Fruit fly (Drosophila melanogaster) whole organism: ENCODE results near the gene LysB.

Source experiments
- CG8478 ChIP-seq: fragments of >200 bp; optimal IDR thresholded peaks from 2 replicates; lab custom pipeline; 2018; ENCODE audit warnings: inconsistent platforms
- Dll ChIP-seq: fragments of >200 bp; optimal IDR thresholded peaks from 2 replicates; lab custom pipeline; 2017
- EcR ChIP-seq, 2 experiments: fragments of >200 bp; optimal IDR thresholded peaks; 2 replicates each; lab custom pipeline; 2017; ENCODE audit warnings: missing biosample characterization in 2 of 2, missing genetic modification characterization in 2 of 2, missing genetic modification reagents in 2 of 2
- pan ChIP-seq: fragments of >200 bp; optimal IDR thresholded peaks from 2 replicates; lab custom pipeline; 2017
- psq ChIP-seq: fragments of >200 bp; optimal IDR thresholded peaks from 2 replicates; lab custom pipeline; 2017
- usp ChIP-seq: fragments of >200 bp; optimal IDR thresholded peaks from 2 replicates; lab custom pipeline; 2017; ENCODE audit warnings: missing biosample characterization, missing genetic modification characterization, mixed read lengths

The LysB gene

DNA sequence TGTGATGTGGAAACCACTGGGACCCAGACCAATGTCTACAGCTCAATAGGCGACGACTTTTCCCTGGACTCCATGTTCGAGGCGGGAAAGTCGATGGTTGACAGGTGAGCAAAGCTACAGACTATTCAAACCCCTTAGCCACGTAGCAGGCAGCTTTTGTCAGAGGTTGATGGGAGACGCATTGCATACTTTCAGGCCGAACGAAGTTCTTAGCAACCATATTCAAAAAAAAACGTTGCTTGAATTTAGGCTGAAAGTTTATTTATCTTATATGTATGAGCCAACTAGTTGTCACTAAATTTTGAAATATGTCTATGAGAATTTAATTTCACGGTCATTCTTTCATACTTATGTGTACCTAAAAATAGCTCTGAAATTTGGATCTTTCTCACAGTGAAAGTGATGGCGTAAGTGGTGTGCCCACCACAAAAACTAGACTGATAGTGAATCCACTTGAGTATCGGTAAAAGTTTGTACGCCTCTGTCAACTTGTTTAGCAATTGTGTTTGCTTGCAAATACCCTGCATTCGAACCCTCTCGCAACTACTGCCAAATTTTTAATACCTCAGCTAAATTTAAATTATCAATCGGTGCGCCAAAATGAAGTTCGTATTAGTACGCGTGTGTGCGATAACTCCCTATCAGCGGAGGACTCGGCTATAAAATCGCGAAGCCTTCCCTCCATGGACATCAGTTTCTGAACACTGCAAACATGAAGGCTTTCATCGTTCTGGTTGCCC is at the start of gene LysB:
Gene LysB, plus strand, starts transcription at position 690 of the 740 bp plus-strand sequence.
- TF ChIP-seq EcR (GFP tag; optimal IDR thresholded peaks at IDR 0.05; lab: Kevin White, UChicago) (no peak), Dll (lab: Kevin White, UChicago) (no peak), pan (lab: Kevin White, UChicago) (no peak), CG8478 (no peak), psq (lab: Kevin White, UChicago) (no peak), usp (GFP tag; lab: Kevin White, UChicago) (no peak)

DNA sequence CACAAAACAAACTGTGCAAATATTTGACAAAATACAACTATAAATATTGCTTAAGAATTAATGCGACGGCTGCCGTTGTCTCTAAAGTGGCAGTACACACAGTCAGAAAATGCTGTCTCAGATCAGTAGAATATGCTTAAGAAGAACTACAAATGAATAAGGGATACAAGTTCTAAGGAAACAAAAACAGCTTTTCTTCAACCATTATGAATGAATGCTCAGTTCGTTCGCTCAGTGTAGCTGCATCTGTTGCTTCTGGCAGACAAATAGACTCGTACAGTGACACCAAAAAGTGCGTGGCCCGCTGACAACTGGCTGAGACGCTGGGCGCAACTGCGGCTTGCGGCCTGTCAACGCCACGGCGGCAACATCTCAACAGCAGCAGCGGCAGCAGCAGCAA is 41.4 kb upstream of the LysB start:
- no peak for TF ChIP-seq usp (GFP tag; lab: Kevin White, UChicago)
- no peak for TF ChIP-seq psq (lab: Kevin White, UChicago)
- no peak for TF ChIP-seq Dll (lab: Kevin White, UChicago)
- TF ChIP-seq EcR (GFP tag; optimal IDR thresholded peaks at IDR 0.05; lab: Kevin White, UChicago), result no peak
- no peak for TF ChIP-seq CG8478
- no peak for TF ChIP-seq pan (lab: Kevin White, UChicago)

DNA sequence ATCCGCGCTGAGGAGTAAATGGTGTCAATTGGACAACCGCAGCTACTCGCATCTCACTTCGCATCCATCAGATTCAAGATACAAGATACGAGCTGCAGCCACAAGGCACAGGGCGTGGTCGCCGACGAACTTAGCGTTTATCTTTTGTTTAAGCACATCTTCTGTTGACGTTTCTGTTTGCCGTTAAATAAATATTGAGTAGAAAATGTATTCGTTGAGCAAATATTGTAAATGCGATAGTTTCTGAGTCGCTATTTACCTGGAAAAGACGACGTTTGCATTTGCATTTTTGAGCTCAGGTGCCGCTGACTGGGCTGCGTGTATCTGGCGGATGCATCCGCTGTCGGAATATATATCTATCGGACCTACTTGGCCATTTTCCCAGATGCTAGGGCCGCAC is 40.9 kb upstream of the LysB start:
- TF ChIP-seq psq (lab: Kevin White, UChicago) (no peak), EcR (GFP tag; optimal IDR thresholded peaks at IDR 0.05; lab: Kevin White, UChicago) (no peak), CG8478 (no peak), pan (lab: Kevin White, UChicago) (no peak), Dll (lab: Kevin White, UChicago) (no peak), usp (GFP tag; lab: Kevin White, UChicago) (no peak)

DNA sequence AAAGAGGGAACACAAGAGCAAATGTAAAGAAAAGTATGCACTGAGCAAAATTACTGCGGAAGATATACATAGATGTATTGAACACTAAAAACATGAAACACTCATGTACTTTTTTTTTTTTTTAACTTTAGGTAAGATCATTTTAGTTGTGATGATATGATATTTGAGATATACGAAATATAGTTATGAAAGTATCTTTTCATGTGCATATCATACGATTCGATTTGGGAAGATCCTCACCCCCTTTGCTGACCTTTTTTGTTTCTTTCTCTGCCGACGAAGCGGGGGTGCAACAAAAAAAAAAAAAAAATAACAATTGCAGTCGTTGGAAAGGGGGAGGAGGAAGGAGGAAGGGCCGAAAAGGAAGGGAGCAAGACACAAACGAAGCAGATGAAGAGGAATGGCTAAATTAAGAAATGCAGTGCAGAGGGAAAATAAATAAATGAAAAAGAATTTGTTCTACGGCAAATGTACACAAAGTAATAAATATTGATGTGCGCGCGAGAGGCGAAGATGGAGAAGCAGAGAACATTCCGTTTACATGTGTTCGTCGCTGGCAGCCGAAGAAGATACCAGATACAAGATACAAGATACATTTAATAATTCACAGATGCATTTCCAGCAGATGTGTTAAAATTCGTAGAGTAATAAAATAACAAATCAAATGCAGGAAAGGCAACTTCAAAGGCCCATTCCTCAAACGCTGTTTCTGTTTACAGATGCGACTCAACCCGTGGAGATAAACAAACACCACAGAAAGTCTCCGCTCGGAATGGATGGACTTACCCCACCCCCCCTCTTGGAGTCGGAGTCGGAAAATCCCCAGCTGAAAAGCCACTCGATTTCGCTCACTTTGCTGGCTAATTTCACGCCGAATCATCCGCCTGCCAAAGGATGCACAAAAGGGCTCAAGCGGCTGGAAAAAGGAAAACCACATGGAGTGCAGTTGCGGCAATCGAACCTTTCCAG is 39.9 kb upstream of the LysB start:
- TF ChIP-seq EcR (GFP tag; optimal IDR thresholded peaks at IDR 0.05; lab: Kevin White, UChicago) (no peak), pan (lab: Kevin White, UChicago) (no peak), usp (GFP tag; lab: Kevin White, UChicago) (no peak), psq (lab: Kevin White, UChicago) (no peak), Dll (lab: Kevin White, UChicago) (no peak), CG8478 (no peak)

DNA sequence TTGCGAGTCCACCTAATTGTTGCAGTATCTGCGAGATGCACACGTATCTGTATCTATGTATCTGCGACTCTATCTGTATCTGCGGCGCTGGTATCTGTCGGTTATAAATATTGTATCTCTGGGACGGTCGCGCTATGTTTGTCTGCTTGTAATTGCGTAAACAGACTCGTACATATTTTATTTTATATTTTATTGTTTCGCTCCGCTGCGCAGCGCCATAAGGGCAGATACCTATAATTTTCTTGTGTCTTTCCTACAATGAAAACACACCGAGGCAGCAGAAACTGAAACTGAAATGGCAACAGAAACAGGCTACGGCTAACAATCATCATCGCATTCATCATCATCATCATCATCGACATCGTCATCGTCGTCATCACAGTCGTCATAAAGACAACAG is 38.7 kb upstream of the LysB start:
- TF ChIP-seq CG8478, result no peak
- no peak for TF ChIP-seq EcR (GFP tag; optimal IDR thresholded peaks at IDR 0.05; lab: Kevin White, UChicago)
- TF ChIP-seq pan (lab: Kevin White, UChicago), result no peak
- no peak for TF ChIP-seq usp (GFP tag; lab: Kevin White, UChicago)
- TF ChIP-seq psq (lab: Kevin White, UChicago), result no peak

DNA sequence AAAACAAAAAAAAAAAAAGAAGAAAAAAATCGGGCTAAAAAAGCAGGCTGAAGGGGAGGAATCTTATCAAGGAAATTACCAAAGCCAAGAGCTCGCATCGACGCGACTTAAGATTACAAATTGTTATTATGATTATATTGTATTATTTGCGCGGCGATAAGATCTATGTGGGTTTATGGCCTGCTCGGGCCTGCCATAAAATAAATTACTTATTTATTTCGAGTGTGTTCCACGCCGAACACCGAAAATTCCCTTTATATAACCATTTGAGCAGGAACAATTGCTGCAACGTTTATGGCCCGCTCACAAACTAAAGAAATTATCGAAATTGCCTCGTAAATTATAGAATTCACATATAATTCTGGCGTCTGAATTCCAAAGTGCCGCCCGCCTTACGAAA is 37.6 kb upstream of the LysB start:
- no peak for TF ChIP-seq CG8478
- no peak for TF ChIP-seq psq (lab: Kevin White, UChicago)
- no peak for TF ChIP-seq pan (lab: Kevin White, UChicago)
- TF ChIP-seq Dll (lab: Kevin White, UChicago), result no peak
- TF ChIP-seq usp (GFP tag; lab: Kevin White, UChicago), result no peak
- no peak for TF ChIP-seq EcR (GFP tag; optimal IDR thresholded peaks at IDR 0.05; lab: Kevin White, UChicago)

DNA sequence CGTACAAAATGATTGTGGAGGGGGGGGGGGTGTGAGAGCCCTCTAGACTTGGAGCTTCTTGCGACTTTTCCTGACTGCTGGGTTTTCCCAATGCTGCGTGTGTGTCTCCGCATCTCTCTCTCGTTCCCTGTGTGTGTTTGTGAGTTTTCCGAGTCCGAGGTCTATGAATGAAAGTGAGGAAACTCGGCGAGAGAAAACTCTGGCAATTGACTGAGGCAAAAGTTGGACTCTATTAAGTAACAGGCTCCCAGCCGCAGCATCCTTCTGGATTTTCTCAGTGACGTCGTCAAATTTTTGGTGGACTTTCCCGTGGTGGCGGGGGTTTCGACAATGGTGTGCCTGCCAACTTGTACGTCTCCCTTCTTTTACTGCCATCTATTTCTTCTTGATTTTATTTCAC is 36.6 kb upstream of the LysB start:
- TF ChIP-seq Dll (lab: Kevin White, UChicago), result no peak
- no peak for TF ChIP-seq CG8478
- TF ChIP-seq usp (GFP tag; lab: Kevin White, UChicago), result no peak
- no peak for TF ChIP-seq psq (lab: Kevin White, UChicago)
- no peak for TF ChIP-seq pan (lab: Kevin White, UChicago)
- no peak for TF ChIP-seq EcR (GFP tag; optimal IDR thresholded peaks at IDR 0.05; lab: Kevin White, UChicago)

DNA sequence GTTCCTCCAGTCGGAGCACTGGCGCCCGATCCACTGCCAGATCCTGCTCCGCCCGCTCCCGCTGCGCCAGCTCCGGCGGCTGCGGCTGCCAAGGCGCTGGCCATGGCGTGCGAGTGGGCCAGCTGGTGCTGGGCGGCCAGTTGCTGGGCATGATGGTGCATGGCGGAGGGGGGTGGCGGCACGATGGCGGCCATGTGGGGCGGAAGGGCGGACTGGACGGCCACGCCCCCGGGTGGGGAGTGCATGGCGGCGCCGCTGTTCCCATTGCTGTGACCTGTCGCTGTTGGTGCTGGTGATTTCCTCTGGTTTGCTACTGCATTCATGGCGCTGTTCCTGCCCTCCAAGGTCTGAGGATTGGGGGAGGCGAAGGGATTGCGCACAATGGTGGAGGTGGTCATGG is 34.3 kb upstream of the LysB start:
- TF ChIP-seq EcR (GFP tag; optimal IDR thresholded peaks at IDR 0.05; lab: Kevin White, UChicago) (no peak), usp (GFP tag; lab: Kevin White, UChicago) (no peak), pan (lab: Kevin White, UChicago) (no peak), CG8478 (no peak), psq (lab: Kevin White, UChicago) (no peak), Dll (lab: Kevin White, UChicago) (no peak)

DNA sequence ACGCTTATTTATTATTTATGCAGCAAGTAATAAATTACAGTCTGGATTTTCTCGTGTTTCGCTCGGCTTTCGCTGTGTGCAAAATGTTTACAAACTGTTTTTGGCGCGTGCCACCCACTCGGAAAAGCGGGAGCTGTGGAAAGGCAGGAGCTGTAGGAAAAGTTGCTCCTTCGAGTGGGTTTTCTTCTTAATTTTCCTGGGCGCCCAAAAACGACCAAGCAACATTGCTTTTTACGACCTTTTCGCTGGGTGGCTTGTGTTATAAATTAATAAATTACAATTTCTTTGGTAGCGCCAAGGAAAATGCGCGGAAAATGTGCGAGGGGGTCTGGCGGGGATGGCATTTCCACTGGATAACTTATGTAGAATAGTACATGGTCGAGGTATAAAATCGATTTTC is 30.7 kb upstream of the LysB start:
- no peak for TF ChIP-seq CG8478

DNA sequence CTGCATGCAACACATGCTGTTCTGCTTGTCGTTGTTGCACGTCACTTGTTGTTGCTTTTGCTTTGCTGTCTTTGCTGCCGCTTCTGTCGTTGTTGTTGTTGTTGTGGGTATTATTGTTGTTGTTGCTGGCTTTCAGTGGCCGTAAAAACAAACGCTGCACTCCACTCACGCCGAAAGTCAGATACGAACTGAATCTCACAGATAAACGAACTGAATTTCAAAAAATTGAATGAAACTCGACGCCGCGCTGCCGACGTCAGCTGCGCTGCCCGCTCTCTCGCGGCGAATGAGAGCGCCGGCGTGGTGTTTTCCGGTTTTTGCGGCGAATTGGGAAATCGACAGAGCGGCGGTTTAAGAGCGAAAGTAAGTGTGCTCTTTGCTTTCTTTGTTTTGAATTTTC is 30.1 kb upstream of the LysB start, which contains the start of gene bab2:
Gene bab2, minus strand, starts transcription at position 192 of the 400 bp plus-strand sequence.
- no peak for TF ChIP-seq usp (GFP tag; lab: Kevin White, UChicago)
- no peak for TF ChIP-seq CG8478
- TF ChIP-seq psq (lab: Kevin White, UChicago), result no peak
- TF ChIP-seq EcR (GFP tag; optimal IDR thresholded peaks at IDR 0.05; lab: Kevin White, UChicago), result no peak
- TF ChIP-seq Dll (lab: Kevin White, UChicago), result peak; percentile 47
- TF ChIP-seq pan (lab: Kevin White, UChicago), result no peak

DNA sequence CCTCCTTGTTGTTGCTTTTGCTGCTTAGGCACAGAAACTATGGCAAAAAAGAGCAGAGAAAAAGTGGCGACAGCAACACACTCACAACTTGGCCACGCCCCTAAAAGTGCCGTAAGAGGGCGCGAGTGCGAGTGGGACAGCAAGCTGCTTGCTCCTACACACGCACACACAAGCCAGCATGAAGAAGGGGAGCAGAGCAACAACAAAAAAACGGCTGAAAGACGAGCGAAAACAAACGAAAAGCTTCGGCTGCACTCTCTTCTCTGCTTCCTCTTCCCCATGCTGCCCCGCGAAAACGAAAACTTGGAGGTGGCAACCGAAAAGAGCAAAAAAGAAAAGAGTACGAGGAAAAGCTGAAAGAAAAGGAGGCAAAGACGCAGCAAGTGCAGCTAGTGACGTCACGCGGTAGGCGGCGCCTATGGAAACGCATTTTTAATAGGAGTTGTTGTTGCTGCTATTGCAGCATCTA is 29.0 kb upstream of the LysB start:
- peak; percentile 83 for TF ChIP-seq Dll (lab: Kevin White, UChicago)
- TF ChIP-seq CG8478, result peak; percentile 75
- TF ChIP-seq EcR (GFP tag; optimal IDR thresholded peaks at IDR 0.05; lab: Kevin White, UChicago), result no peak
